Worm (Caenorhabditis elegans) whole organism, mixed stage, embryonic: ENCODE data around the gene F35D11.1.

Source experiments
- ceh-39 ChIP-seq: fragments of 150-350 bp; optimal IDR thresholded peaks from 2 replicates; lab custom pipeline; 2014; ENCODE audit warnings: missing biosample characterization, missing genetic modification characterization
- ces-1 ChIP-seq: fragments of 150-350 bp; optimal IDR thresholded peaks from 2 replicates; lab custom pipeline; 2014; ENCODE audit warnings: missing biosample characterization, missing genetic modification reagents, missing genetic modification characterization
- drap-1 ChIP-seq: fragments of 200-800 bp; sonication (Bioruptor generic); optimal IDR thresholded peaks from 3 replicates; lab custom pipeline; 2018; ENCODE audit warnings: mild to moderate bottlenecking, missing genetic modification characterization, missing compliant biosample characterization
- elt-3 ChIP-seq: fragments of 150-350 bp; optimal IDR thresholded peaks from 2 replicates; lab custom pipeline; 2014; ENCODE audit warnings: missing biosample characterization, missing genetic modification characterization
- mep-1 ChIP-seq: fragments of 150-350 bp; optimal IDR thresholded peaks from 2 replicates; lab custom pipeline; 2017; ENCODE audit warnings: missing biosample characterization, missing genetic modification reagents, missing genetic modification characterization, inconsistent platforms
- nhr-12 ChIP-seq: fragments of 150-350 bp; optimal IDR thresholded peaks from 2 replicates; lab custom pipeline; 2014; ENCODE audit warnings: missing biosample characterization, missing genetic modification characterization
- nhr-2 ChIP-seq: fragments of 150-350 bp; optimal IDR thresholded peaks from 2 replicates; lab custom pipeline; 2014; ENCODE audit warnings: missing biosample characterization, missing genetic modification characterization
- nhr-237 ChIP-seq: fragments of 150-350 bp; optimal IDR thresholded peaks from 2 replicates; lab custom pipeline; 2014; ENCODE audit warnings: missing biosample characterization, missing genetic modification characterization
- snpc-4 ChIP-seq: fragments of 150-350 bp; optimal IDR thresholded peaks from 2 replicates; lab custom pipeline; 2014; ENCODE audit warnings: missing biosample characterization, missing genetic modification characterization
- tbx-8 ChIP-seq: fragments of 200-800 bp; sonication (Bioruptor generic); optimal IDR thresholded peaks from 2 replicates; lab custom pipeline; 2018; ENCODE audit warnings: mild to moderate bottlenecking, missing genetic modification characterization, moderate library complexity, missing compliant biosample characterization
- unc-120 ChIP-seq: sonication (generic microtip); optimal IDR thresholded peaks from 2 replicates; lab custom pipeline; 2017; ENCODE audit warnings: missing genetic modification characterization, missing compliant biosample characterization; ENCODE audit not compliant: poor library complexity, severe bottlenecking
- unc-62 ChIP-seq: fragments of 150-350 bp; optimal IDR thresholded peaks from 2 replicates; lab custom pipeline; 2014; ENCODE audit warnings: missing biosample characterization, missing genetic modification reagents, missing genetic modification characterization

DNA sequence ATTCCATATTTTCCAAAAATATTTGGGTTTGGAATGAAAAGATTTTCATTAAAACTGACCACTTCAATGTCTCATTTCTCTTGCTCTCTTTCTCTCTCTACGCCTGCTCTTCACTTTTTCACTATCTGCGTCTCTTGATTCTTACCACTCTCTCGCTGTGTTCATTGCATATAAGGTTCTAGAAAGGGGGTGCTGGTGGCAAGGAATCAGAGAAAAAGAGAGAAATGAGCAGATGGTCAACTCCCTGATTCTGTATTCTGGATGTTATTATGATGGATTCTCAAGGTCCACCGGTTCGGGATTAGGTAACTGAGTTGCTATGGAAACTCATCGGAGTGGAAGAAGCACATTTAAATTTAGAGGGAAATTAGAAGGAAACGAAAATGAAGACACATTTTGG lies 14.0 kb downstream of the F35D11.1 start:
- TF ChIP-seq mep-1 (tag; lab: Kevin White, UChicago) (peak; percentile 72), elt-3 (tag; lab: Kevin White, UChicago) (no peak), snpc-4 (tag; lab: Kevin White, UChicago) (no peak), nhr-237 (no peak), nhr-12 (no peak), nhr-2 (no peak), unc-62 (no peak), drap-1 (no peak), unc-120 (tag; lab: Kevin White, UChicago) (peak; percentile 47), tbx-8 (GFP tag; lab: Kevin White, UChicago) (no peak), ces-1 (peak; percentile 78), ceh-39 (tag; lab: Kevin White, UChicago) (no peak)
